Fruit fly (Drosophila melanogaster) whole organism, prepupa: ENCODE data around the gene CG13123.

Source experiments
- CG10631 ChIP-seq: fragments of 200-800 bp; sonication (Bioruptor generic); optimal IDR thresholded peaks from 2 replicates; lab custom pipeline; 2016; ENCODE audit warnings: missing biosample characterization, missing genetic modification characterization
- CG11294 ChIP-seq: fragments of 200-800 bp; sonication (Bioruptor generic); IDR thresholded peaks from 2 replicates; pipeline ENCODE4 v1.3.6; 2022; ENCODE audit warnings: missing biosample characterization, missing genetic modification characterization
- CG11762 ChIP-seq: fragments of 200-800 bp; sonication (Bioruptor generic); optimal IDR thresholded peaks from 3 replicates; lab custom pipeline; 2016; ENCODE audit warnings: missing biosample characterization, missing genetic modification characterization; ENCODE audit not compliant: insufficient read depth
- CG11902 ChIP-seq: fragments of 200-800 bp; sonication (Bioruptor generic); optimal IDR thresholded peaks from 3 replicates; lab custom pipeline; 2016; ENCODE audit warnings: missing biosample characterization, missing genetic modification characterization
- CG15336 ChIP-seq: fragments of 200-800 bp; sonication (Bioruptor generic); IDR thresholded peaks from 2 replicates; pipeline ENCODE4 v1.3.6; 2022; ENCODE audit warnings: missing biosample characterization, missing genetic modification characterization
- CG16779 ChIP-seq: fragments of 200-800 bp; sonication (Bioruptor generic); optimal IDR thresholded peaks from 3 replicates; lab custom pipeline; 2017; ENCODE audit warnings: missing biosample characterization, mild to moderate bottlenecking, missing genetic modification characterization
- CG32006 ChIP-seq: fragments of 200-800 bp; sonication (Bioruptor generic); optimal IDR thresholded peaks from 3 replicates; lab custom pipeline; 2017; ENCODE audit warnings: missing biosample characterization, mild to moderate bottlenecking, missing genetic modification characterization
- CG34406 ChIP-seq: fragments of 200-800 bp; sonication (Bioruptor generic); optimal IDR thresholded peaks from 3 replicates; lab custom pipeline; 2016; ENCODE audit warnings: missing biosample characterization, missing genetic modification characterization
- CG4318 ChIP-seq: fragments of 200-800 bp; sonication (Bioruptor generic); optimal IDR thresholded peaks from 3 replicates; lab custom pipeline; 2017; ENCODE audit warnings: missing biosample characterization, mild to moderate bottlenecking, missing genetic modification characterization
- CG6163 ChIP-seq: fragments of 200-800 bp; sonication (Bioruptor generic); IDR thresholded peaks from 3 replicates; pipeline ENCODE4 v1.3.6; 2022; ENCODE audit warnings: missing biosample characterization, missing genetic modification characterization
- CG6276 ChIP-seq: fragments of 200-800 bp; sonication (Bioruptor generic); optimal IDR thresholded peaks from 2 replicates; lab custom pipeline; 2017; ENCODE audit warnings: missing biosample characterization, mild to moderate bottlenecking, missing genetic modification characterization
- CG6792 ChIP-seq: fragments of 200-800 bp; sonication (Bioruptor generic); optimal IDR thresholded peaks from 3 replicates; lab custom pipeline; 2016; ENCODE audit warnings: missing biosample characterization, missing genetic modification characterization
- CG6808 ChIP-seq: fragments of 200-800 bp; sonication (Bioruptor generic); optimal IDR thresholded peaks from 3 replicates; lab custom pipeline; 2017; ENCODE audit warnings: missing biosample characterization, missing genetic modification characterization, mild to moderate bottlenecking, moderate library complexity, missing genetic modification reagents
- CG8319 ChIP-seq: fragments of 200-800 bp; sonication (Bioruptor generic); optimal IDR thresholded peaks from 3 replicates; lab custom pipeline; 2016; ENCODE audit warnings: missing biosample characterization, missing genetic modification characterization
- Eip75B ChIP-seq: fragments of 200-800 bp; sonication (Bioruptor generic); optimal IDR thresholded peaks from 3 replicates; lab custom pipeline; 2016; ENCODE audit warnings: missing biosample characterization, missing genetic modification characterization
- Eip78C ChIP-seq: fragments of 200-800 bp; sonication (Bioruptor generic); peaks from one replicate; lab custom pipeline; 2016; ENCODE audit warnings: missing biosample characterization, missing genetic modification characterization
- Ets21C ChIP-seq: fragments of 200-800 bp; sonication (Bioruptor generic); optimal IDR thresholded peaks from 3 replicates; lab custom pipeline; 2016; ENCODE audit warnings: missing biosample characterization, missing genetic modification characterization
- Ets96B ChIP-seq: fragments of 200-800 bp; optimal IDR thresholded peaks from 2 replicates; lab custom pipeline; 2019; ENCODE audit warnings: missing biosample characterization, mild to moderate bottlenecking, missing genetic modification characterization, moderate library complexity
- Gug ChIP-seq: fragments of 200-800 bp; sonication (Bioruptor generic); IDR thresholded peaks from 2 replicates; pipeline ENCODE4 v1.3.6; 2022; ENCODE audit warnings: missing biosample characterization, missing genetic modification characterization
- Hr38 ChIP-seq: sonication (Bioruptor generic); optimal IDR thresholded peaks from 2 replicates; lab custom pipeline; 2016; ENCODE audit warnings: missing biosample characterization, missing genetic modification characterization
- Hr39 ChIP-seq: fragments of 200-800 bp; sonication (Bioruptor generic); optimal IDR thresholded peaks from 2 replicates; lab custom pipeline; 2016; ENCODE audit warnings: missing biosample characterization, missing genetic modification characterization
- Hr4 ChIP-seq: fragments of 200-800 bp; sonication (Bioruptor generic); optimal IDR thresholded peaks from 3 replicates; lab custom pipeline; 2016; ENCODE audit warnings: missing biosample characterization, missing genetic modification characterization
- Met ChIP-seq: fragments of 200-800 bp; sonication (Bioruptor generic); optimal IDR thresholded peaks from 3 replicates; lab custom pipeline; 2016; ENCODE audit warnings: missing biosample characterization, missing genetic modification characterization
- OdsH ChIP-seq: fragments of 200-800 bp; sonication (Bioruptor generic); optimal IDR thresholded peaks from 3 replicates; lab custom pipeline; 2016; ENCODE audit warnings: missing biosample characterization, missing genetic modification characterization
- Sox102F ChIP-seq: fragments of 200-800 bp; sonication (Bioruptor generic); optimal IDR thresholded peaks from 2 replicates; lab custom pipeline; 2016; ENCODE audit warnings: missing biosample characterization, mild to moderate bottlenecking, missing genetic modification characterization
- Sox14 ChIP-seq: fragments of 200-800 bp; sonication (Bioruptor generic); optimal IDR thresholded peaks from 3 replicates; lab custom pipeline; 2016; ENCODE audit warnings: missing biosample characterization, missing genetic modification characterization
- acj6 ChIP-seq: fragments of 200-800 bp; sonication (Bioruptor generic); optimal IDR thresholded peaks from 3 replicates; lab custom pipeline; 2016; ENCODE audit warnings: missing biosample characterization, missing genetic modification characterization
- cyc ChIP-seq: fragments of 200-800 bp; sonication (Bioruptor generic); optimal IDR thresholded peaks from 3 replicates; lab custom pipeline; 2016; ENCODE audit warnings: missing biosample characterization, missing genetic modification characterization
- dac ChIP-seq: fragments of 200-800 bp; sonication (Bioruptor generic); optimal IDR thresholded peaks from 2 replicates; lab custom pipeline; 2017; ENCODE audit warnings: missing biosample characterization, mild to moderate bottlenecking, missing genetic modification characterization
- eg ChIP-seq: fragments of 200-800 bp; sonication (Bioruptor generic); IDR thresholded peaks from 3 replicates; pipeline ENCODE4 v1.3.6; 2022; ENCODE audit warnings: missing biosample characterization, missing genetic modification characterization
- esn ChIP-seq: fragments of 200-800 bp; sonication (Bioruptor generic); optimal IDR thresholded peaks from 2 replicates; lab custom pipeline; 2016; ENCODE audit warnings: missing biosample characterization, mild to moderate bottlenecking, missing genetic modification characterization, moderate library complexity
- fd59A ChIP-seq: fragments of 200-800 bp; sonication (Bioruptor generic); optimal IDR thresholded peaks from 2 replicates; lab custom pipeline; 2017; ENCODE audit warnings: missing biosample characterization, mild to moderate bottlenecking, missing genetic modification characterization, missing genetic modification reagents
- fd85E ChIP-seq: fragments of 200-800 bp; sonication (Bioruptor generic); optimal IDR thresholded peaks from 3 replicates; lab custom pipeline; 2016; ENCODE audit warnings: missing biosample characterization, missing genetic modification characterization
- fkh ChIP-seq: fragments of 200-800 bp; sonication (Bioruptor generic); optimal IDR thresholded peaks from 3 replicates; lab custom pipeline; 2017; ENCODE audit warnings: missing biosample characterization, mild to moderate bottlenecking, missing genetic modification characterization, moderate library complexity
- net ChIP-seq: fragments of 200-800 bp; sonication (Bioruptor generic); optimal IDR thresholded peaks from 3 replicates; lab custom pipeline; 2016; ENCODE audit warnings: missing biosample characterization, missing genetic modification characterization
- pdm3 ChIP-seq: fragments of 200-800 bp; sonication (Bioruptor generic); optimal IDR thresholded peaks from 3 replicates; lab custom pipeline; 2016; ENCODE audit warnings: missing biosample characterization, missing genetic modification characterization
- ss ChIP-seq, 2 experiments: fragments of 200-800 bp; sonication (Bioruptor generic); optimal IDR thresholded peaks; 2 replicates in 1 of 2; 3 replicates in 1 of 2; lab custom pipeline; 2017 to 2018; ENCODE audit warnings: mild to moderate bottlenecking in 2 of 2, missing biosample characterization in 2 of 2, missing genetic modification characterization in 2 of 2, moderate library complexity in 1 of 2
- svp ChIP-seq: fragments of 200-800 bp; sonication (Bioruptor generic); peaks from one replicate; lab custom pipeline; 2016; ENCODE audit warnings: missing biosample characterization, missing genetic modification characterization
- topi ChIP-seq: fragments of 200-800 bp; sonication (Bioruptor generic); optimal IDR thresholded peaks from 3 replicates; lab custom pipeline; 2016; ENCODE audit warnings: missing biosample characterization, missing genetic modification characterization
- vri ChIP-seq: fragments of 200-800 bp; sonication (Bioruptor generic); optimal IDR thresholded peaks from 3 replicates; lab custom pipeline; 2016; ENCODE audit warnings: missing biosample characterization, mild to moderate bottlenecking, missing genetic modification characterization

CG13123 gene

DNA sequence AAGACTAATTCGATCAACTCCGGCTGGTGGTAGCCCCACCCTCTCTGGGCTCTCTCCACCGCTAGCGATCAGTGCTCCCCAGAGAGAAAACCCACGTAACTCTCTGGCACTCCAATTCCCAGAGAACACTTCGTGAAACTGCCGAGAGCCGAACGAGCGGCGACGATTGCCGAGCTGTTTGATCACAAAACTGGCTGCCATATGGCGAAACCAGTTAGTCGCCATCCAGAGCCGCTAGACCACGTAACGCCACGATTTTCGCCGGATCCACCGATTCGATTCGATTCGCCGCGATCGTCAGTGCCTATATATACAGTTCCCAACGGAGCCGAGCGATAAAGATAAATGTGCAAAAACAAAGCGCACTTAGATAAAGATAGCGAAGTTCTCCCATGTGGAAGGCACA is 10.7 kb downstream of the CG13123 start, which contains the start of gene IP3K1 (continued):
- TF ChIP-seq pdm3 (GFP tag; lab: Kevin White, UChicago): no peak
- peak; percentile 2 for TF ChIP-seq fd59A (GFP tag; lab: Kevin White, UChicago)
- TF ChIP-seq CG6792: peak; percentile 35
- TF ChIP-seq Gug (GFP tag; lab: Robert Waterston, UW): 0 out of 2 replicates have a peak, but pooled peaks have one; percentile 42
- no peak for TF ChIP-seq OdsH
- peak; percentile 76 for TF ChIP-seq CG16779 (tag; lab: Kevin White, UChicago)
- TF ChIP-seq CG6276 (GFP tag; lab: Kevin White, UChicago): peak; percentile 53
- TF ChIP-seq Ets96B (tag; lab: Kevin White, UChicago): peak; percentile 20
- peak; percentile 81 for TF ChIP-seq svp (GFP tag; lab: Kevin White, UChicago)
- TF ChIP-seq Met: no peak
- peak; percentile 85 for TF ChIP-seq vri
- TF ChIP-seq topi (GFP tag; lab: Kevin White, UChicago): peak; percentile 62
- TF ChIP-seq Hr38 (GFP tag; lab: Kevin White, UChicago): no peak

DNA sequence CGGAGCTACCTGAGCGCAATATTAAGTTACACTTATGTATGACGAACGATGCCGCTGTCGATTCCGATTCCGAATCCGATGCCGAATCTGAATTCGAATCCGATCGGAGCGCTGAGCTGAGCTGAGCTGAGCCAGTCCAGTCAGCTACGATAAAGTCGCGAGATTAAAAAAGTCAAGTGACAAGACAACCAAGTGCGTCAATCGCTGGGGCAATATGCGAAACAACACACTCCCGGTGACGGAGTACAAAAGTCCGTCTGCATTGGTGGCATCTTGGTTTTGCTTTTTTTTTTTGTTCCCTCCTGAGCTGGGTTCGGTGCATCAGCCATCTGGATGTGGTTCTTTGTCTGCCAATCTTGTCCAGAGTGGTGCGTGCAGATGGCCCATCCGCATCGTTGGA is 13.2 kb downstream of the CG13123 start:
- TF ChIP-seq CG16779 (tag; lab: Kevin White, UChicago) (no peak), CG6808 (GFP tag; lab: Kevin White, UChicago) (peak; percentile 7), ss (GFP tag; optimal IDR thresholded peaks at IDR 0.05; lab: Kevin White, UChicago) (peak; percentile 37 to 65), net (GFP tag; lab: Kevin White, UChicago) (peak; percentile 5), CG11294 (GFP tag; lab: Robert Waterston, UW) (no peak), Sox14 (GFP tag; lab: Kevin White, UChicago) (peak; percentile 46), CG6163 (GFP tag; lab: Robert Waterston, UW) (no peak), svp (GFP tag; lab: Kevin White, UChicago) (peak; percentile 90)

DNA sequence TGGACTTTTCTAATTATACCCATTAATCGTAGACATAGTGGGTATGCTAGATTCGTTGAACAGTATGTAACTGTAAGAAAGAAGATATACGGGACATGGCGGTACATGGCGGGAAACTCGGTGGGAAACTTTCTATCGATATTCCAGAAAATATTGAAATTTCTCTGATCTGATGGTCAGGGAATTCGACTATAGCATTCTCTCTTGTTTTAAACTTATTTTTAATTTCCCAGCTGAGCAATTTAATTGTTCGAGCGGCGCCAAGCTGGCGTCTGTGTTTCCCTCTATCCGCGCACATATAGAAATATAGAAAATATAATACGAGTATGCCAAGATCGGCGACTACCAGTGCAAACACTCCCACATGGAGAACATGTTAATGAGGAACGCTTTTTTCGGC is 13.8 kb downstream of the CG13123 start:
- peak; percentile 49; the same call in 1 of the 2 replicates for TF ChIP-seq CG15336
- peak; percentile 13 for TF ChIP-seq OdsH
- no peak for TF ChIP-seq Hr39
- no peak for TF ChIP-seq fd85E (GFP tag; lab: Kevin White, UChicago)
- TF ChIP-seq svp (GFP tag; lab: Kevin White, UChicago): no peak
- TF ChIP-seq Sox102F (GFP tag; lab: Kevin White, UChicago): peak; percentile 15
- TF ChIP-seq CG32006 (GFP tag; lab: Kevin White, UChicago): peak; percentile 68
- peak; percentile 49 for TF ChIP-seq Hr4 (GFP tag; lab: Kevin White, UChicago)
- no peak for TF ChIP-seq CG10631 (GFP tag; lab: Kevin White, UChicago)
- TF ChIP-seq pdm3 (GFP tag; lab: Kevin White, UChicago): peak; percentile 14
- no peak for TF ChIP-seq Ets21C (GFP tag; lab: Kevin White, UChicago)
- TF ChIP-seq Eip75B (GFP tag; lab: Kevin White, UChicago): peak; percentile 22
- peak; percentile 3 for TF ChIP-seq Met
- TF ChIP-seq Sox14 (GFP tag; lab: Kevin White, UChicago): peak; percentile 7
- peak; percentile 0 for TF ChIP-seq dac (GFP tag; lab: Kevin White, UChicago)
- TF ChIP-seq Eip78C (GFP tag; lab: Kevin White, UChicago): peak; percentile 44
- no peak for TF ChIP-seq CG11902 (GFP tag; lab: Kevin White, UChicago)
- no peak for TF ChIP-seq net (GFP tag; lab: Kevin White, UChicago)
- no peak for TF ChIP-seq ss (GFP tag; optimal IDR thresholded peaks at IDR 0.05; lab: Kevin White, UChicago)
- TF ChIP-seq cyc (GFP tag; lab: Kevin White, UChicago): no peak
- TF ChIP-seq acj6 (GFP tag; lab: Kevin White, UChicago): peak; percentile 12

- TF ChIP-seq fd59A (GFP tag; lab: Kevin White, UChicago) (no peak), eg (GFP tag; lab: Robert Waterston, UW) (no peak), CG15336 (no peak), esn (no peak), CG8319 (GFP tag; lab: Kevin White, UChicago) (no peak), CG34406 (GFP tag; lab: Kevin White, UChicago) (no peak), CG16779 (tag; lab: Kevin White, UChicago) (no peak), CG11902 (GFP tag; lab: Kevin White, UChicago) (no peak), acj6 (GFP tag; lab: Kevin White, UChicago) (no peak), fkh (GFP tag; lab: Kevin White, UChicago) (peak; percentile 37), CG11762 (GFP tag; lab: Kevin White, UChicago) (no peak), ss (GFP tag; optimal IDR thresholded peaks at IDR 0.05; lab: Kevin White, UChicago) (no peak), CG6276 (GFP tag; lab: Kevin White, UChicago) (no peak), CG4318 (GFP tag; lab: Kevin White, UChicago) (no peak), Sox14 (GFP tag; lab: Kevin White, UChicago) (no peak), Ets21C (GFP tag; lab: Kevin White, UChicago) (no peak), svp (GFP tag; lab: Kevin White, UChicago) (peak; percentile 67), CG10631 (GFP tag; lab: Kevin White, UChicago) (no peak)
- TF ChIP-seq, all 60 proteins: peak for 2
Measured at dm6 chr2L:9778416-9778815, 14.5 kb downstream of the CG13123 start.
